Fruit fly (Drosophila melanogaster): ENCODE data around the gene NHP2.

Gene NHP2

dm6 chr3L:14789676-14790075, 12.3 kb downstream of the NHP2 start, which contains the start of gene Helz (continued):
- TF ChIP-seq br (optimal IDR thresholded peaks at IDR 0.05) = no peak
- TF ChIP-seq vfl (GFP tag; optimal IDR thresholded peaks at IDR 0.05) = peak; percentile 54
- TF ChIP-seq B-H2 (GFP tag; optimal IDR thresholded peaks at IDR 0.05) = peak; percentile 82
- TF ChIP-seq CG33213 (GFP tag; optimal IDR thresholded peaks at IDR 0.05) = peak; percentile 8
- TF ChIP-seq sob (GFP tag; IDR thresholded peaks at IDR 0.05) = peak; percentile 61
- no peak; the same call in 1 of the 2 replicates for TF ChIP-seq CG32532 (GFP tag; IDR thresholded peaks at IDR 0.05)
- peak; percentile 41 for TF ChIP-seq NfI (GFP tag; optimal IDR thresholded peaks at IDR 0.05)
- TF ChIP-seq Bgb (GFP tag; IDR thresholded peaks at IDR 0.05; ENCODE audit: partially characterized antibody) = peak; percentile 35
- 0 out of 2 replicates have a peak, but pooled peaks have one; percentile 12 for TF ChIP-seq H2.0 (GFP tag; IDR thresholded peaks at IDR 0.05)
- peak; percentile 52 for TF ChIP-seq CG1603 (tag; optimal IDR thresholded peaks at IDR 0.05)
- peak in 1 of 2 experiments; percentile 11 for TF ChIP-seq Pdp1 (GFP tag; optimal IDR thresholded peaks at IDR 0.05)
- no peak for TF ChIP-seq CG2678 (tag; optimal IDR thresholded peaks at IDR 0.05)
- peak; percentile 27 for TF ChIP-seq ems (GFP tag; optimal IDR thresholded peaks at IDR 0.05)
- TF ChIP-seq zfh1 (GFP tag; IDR thresholded peaks at IDR 0.05) = peak; percentile 51; the same call in 2 of the 3 replicates
- TF ChIP-seq Fer1 (GFP tag; optimal IDR thresholded peaks at IDR 0.05) = no peak
- TF ChIP-seq rib (GFP tag; IDR thresholded peaks at IDR 0.05) = peak; percentile 92
- no peak for TF ChIP-seq HLH4C (GFP tag; IDR thresholded peaks at IDR 0.05; ENCODE audit: partially characterized antibody)
- no peak for TF ChIP-seq Scr (GFP tag; IDR thresholded peaks at IDR 0.05; ENCODE audit: partially characterized antibody)
- no peak for TF ChIP-seq CG12219 (GFP tag; optimal IDR thresholded peaks at IDR 0.05)
- TF ChIP-seq NFAT (GFP tag; IDR thresholded peaks at IDR 0.05) = peak; percentile 32; the same call in 1 of the 2 replicates
- TF ChIP-seq slbo (GFP tag; IDR thresholded peaks at IDR 0.05) = peak; percentile 75
- TF ChIP-seq lbe (GFP tag; optimal IDR thresholded peaks at IDR 0.05) = peak; percentile 3
- TF ChIP-seq amos (GFP tag; IDR thresholded peaks at IDR 0.05; ENCODE audit: partially characterized antibody) = peak; percentile 66
- TF ChIP-seq CG17568 (GFP tag; optimal IDR thresholded peaks at IDR 0.05) = no peak
- no peak for TF ChIP-seq en (GFP tag; optimal IDR thresholded peaks at IDR 0.05)
- no peak for TF ChIP-seq CG7271 (tag; optimal IDR thresholded peaks at IDR 0.05)
- peak; percentile 13; the same call in 1 of the 2 replicates for TF ChIP-seq CG32767 (GFP tag; IDR thresholded peaks at IDR 0.05)
- peak; percentile 95 for TF ChIP-seq E2f2 (GFP tag; IDR thresholded peaks at IDR 0.05)
- TF ChIP-seq mld (GFP tag; IDR thresholded peaks at IDR 0.05; ENCODE audit: partially characterized antibody) = no peak
- TF ChIP-seq Fer2 (tag; optimal IDR thresholded peaks at IDR 0.05) = no peak
- TF ChIP-seq caup (GFP tag; optimal IDR thresholded peaks at IDR 0.05; ENCODE audit: severe bottlenecking) = peak; percentile 14
- peak; percentile 39 for TF ChIP-seq HmgZ (tag; optimal IDR thresholded peaks at IDR 0.05)
- peak; percentile 33 for TF ChIP-seq Xbp1 (GFP tag; optimal IDR thresholded peaks at IDR 0.05)
- no peak for TF ChIP-seq esg (GFP tag; conservative IDR thresholded peaks at IDR 0.05)

- peak; percentile 63; the same call in 1 of the 2 replicates for TF ChIP-seq CG5953 (GFP tag; IDR thresholded peaks at IDR 0.05)
- TF ChIP-seq Optix (GFP tag; IDR thresholded peaks at IDR 0.05) = peak; percentile 64; the same call in 1 of the 3 replicates
- peak; percentile 86 for TF ChIP-seq CG10147 (GFP tag; optimal IDR thresholded peaks at IDR 0.05)
- peak; percentile 39 for TF ChIP-seq Myb (GFP tag; optimal IDR thresholded peaks at IDR 0.05)
- peak; percentile 87 for TF ChIP-seq CG17829 (tag; optimal IDR thresholded peaks at IDR 0.05)
- peak; percentile 94 for TF ChIP-seq slbo (GFP tag; IDR thresholded peaks at IDR 0.05)
- TF ChIP-seq Dip3 (GFP tag; optimal IDR thresholded peaks at IDR 0.05) = peak; percentile 50
- TF ChIP-seq HmgZ (tag; optimal IDR thresholded peaks at IDR 0.05) = peak; percentile 73
- TF ChIP-seq Nf-YC (tag; optimal IDR thresholded peaks at IDR 0.05) = peak; percentile 81
- no peak for TF ChIP-seq Dfd (GFP tag; optimal IDR thresholded peaks at IDR 0.05)
- no peak for TF ChIP-seq zf30C (GFP tag; optimal IDR thresholded peaks at IDR 0.05)
- peak; percentile 37 for TF ChIP-seq CG5245 (GFP tag; optimal IDR thresholded peaks at IDR 0.05)
- peak; percentile 54 for TF ChIP-seq luna (GFP tag; optimal IDR thresholded peaks at IDR 0.05)
- no peak for TF ChIP-seq Camta (GFP tag; optimal IDR thresholded peaks at IDR 0.05)
- peak; percentile 55 for TF ChIP-seq CG32767 (GFP tag; IDR thresholded peaks at IDR 0.05)
- TF ChIP-seq Fer2 (tag; optimal IDR thresholded peaks at IDR 0.05) = peak; percentile 80
- peak; percentile 62; the same call in 1 of the 2 replicates for TF ChIP-seq E2f1 (GFP tag; IDR thresholded peaks at IDR 0.05)
- peak; percentile 68 for TF ChIP-seq gsb-n (tag; optimal IDR thresholded peaks at IDR 0.05)
- peak; percentile 78; the same call in 1 of the 3 replicates for TF ChIP-seq zen2 (GFP tag; IDR thresholded peaks at IDR 0.05; ENCODE audit: partially characterized antibody)
- peak; percentile 82 for TF ChIP-seq fd3F (GFP tag; optimal IDR thresholded peaks at IDR 0.05)
Measured at dm6 chr3L:14786230-14786850, 15.6 kb downstream of the NHP2 start, which contains the start of the genes bmm and Tdrd3. Gene bmm, minus strand, starts transcription at chr3L:14786412. Gene Tdrd3, plus strand, starts transcription at chr3L:14786791.

Measured in whole organism, embryonic.